Worm (Caenorhabditis elegans): ENCODE data around the gene slc-25A18.2.

slc-25A18.2 gene

ce11 chrIV:7516167-7516566 is 41.3 kb downstream of the slc-25A18.2 start, which contains the start of the genes R05G6.9 and R05G6.3:
Gene R05G6.9 (minus strand): TSS chrIV:7516267.
Gene R05G6.3 (plus strand): TSS chrIV:7516552.
- TF ChIP-seq ceh-16 (tag; optimal IDR thresholded peaks at IDR 0.05) = no peak
- no peak for TF ChIP-seq elt-1 (tag; optimal IDR thresholded peaks at IDR 0.05)
- no peak for TF ChIP-seq snpc-4 (tag; optimal IDR thresholded peaks at IDR 0.05)
- no peak for TF ChIP-seq nhr-77 (tag; optimal IDR thresholded peaks at IDR 0.05)
- TF ChIP-seq jun-1 (tag; optimal IDR thresholded peaks at IDR 0.05) = no peak
- TF ChIP-seq nhr-43 (tag; optimal IDR thresholded peaks at IDR 0.05; ENCODE audit: poor library complexity, severe bottlenecking) = no peak
- no peak for TF ChIP-seq mdl-1 (tag; optimal IDR thresholded peaks at IDR 0.05)
- TF ChIP-seq hmg-11 (tag; optimal IDR thresholded peaks at IDR 0.05) = no peak
- no peak for TF ChIP-seq lsy-12 (tag; optimal IDR thresholded peaks at IDR 0.05)
- TF ChIP-seq ceh-82 (tag; optimal IDR thresholded peaks at IDR 0.05) = no peak
- no peak for TF ChIP-seq ceh-28 (tag; optimal IDR thresholded peaks at IDR 0.05)
- no peak for TF ChIP-seq daf-12 (tag; optimal IDR thresholded peaks at IDR 0.05)
- no peak for TF ChIP-seq skn-1 (tag; optimal IDR thresholded peaks at IDR 0.05)
- TF ChIP-seq nfya-1 (tag; optimal IDR thresholded peaks at IDR 0.05; ENCODE audit: insufficient read depth) = no peak
- TF ChIP-seq ceh-9 (tag; optimal IDR thresholded peaks at IDR 0.05) = no peak

- TF ChIP-seq sea-2 (GFP tag; optimal IDR thresholded peaks at IDR 0.05) = no peak
- TF ChIP-seq pha-4 (tag; optimal IDR thresholded peaks at IDR 0.05) = peak; percentile 50
- no peak for TF ChIP-seq nhr-67 (tag; optimal IDR thresholded peaks at IDR 0.05)
- no peak for TF ChIP-seq snpc-4 (tag; optimal IDR thresholded peaks at IDR 0.05)
- peak; percentile 73 for TF ChIP-seq pqm-1 (tag; optimal IDR thresholded peaks at IDR 0.05)
- no peak for TF ChIP-seq nhr-77 (tag; optimal IDR thresholded peaks at IDR 0.05)
- TF ChIP-seq elt-3 (tag; optimal IDR thresholded peaks at IDR 0.05) = no peak
- TF ChIP-seq elt-2 (tag; optimal IDR thresholded peaks at IDR 0.05) = peak; percentile 62
- TF ChIP-seq ztf-11 (tag; optimal IDR thresholded peaks at IDR 0.05) = no peak
These were observed 45.4 kb downstream of the slc-25A18.2 start for ce11 chrIV:7520258-7520657.

DNA sequence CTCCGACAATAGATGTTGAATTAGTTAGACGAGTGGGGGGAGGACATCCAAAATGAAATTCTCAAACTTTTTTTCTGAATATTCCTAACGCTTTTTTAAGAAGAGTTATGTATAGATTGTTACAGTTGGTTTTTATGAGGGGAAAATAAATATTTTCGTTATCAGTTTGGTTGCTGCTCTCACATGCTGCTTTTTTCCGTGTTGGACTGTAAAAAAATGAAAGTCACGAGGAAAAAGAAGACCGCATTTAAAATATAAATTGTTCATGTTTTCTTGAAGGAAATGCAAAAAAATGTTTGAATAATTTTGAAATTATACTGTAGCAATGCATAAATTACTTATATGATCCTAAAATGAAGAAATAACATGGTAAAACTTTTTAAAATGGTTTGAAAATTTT is 46.0 kb downstream of the slc-25A18.2 start:
- peak; percentile 50 for TF ChIP-seq pqm-1 (tag; optimal IDR thresholded peaks at IDR 0.05)
- TF ChIP-seq pha-4 (tag; optimal IDR thresholded peaks at IDR 0.05) = peak; percentile 48
- peak; percentile 65 for TF ChIP-seq elt-2 (tag; optimal IDR thresholded peaks at IDR 0.05)
- no peak for TF ChIP-seq elt-3 (tag; optimal IDR thresholded peaks at IDR 0.05)

ce11 chrIV:7521591-7521990 is 46.8 kb downstream of the slc-25A18.2 start:
- TF ChIP-seq nhr-237 (tag; optimal IDR thresholded peaks at IDR 0.05) (no peak), nhr-11 (tag; optimal IDR thresholded peaks at IDR 0.05) (no peak), ama-1 (optimal IDR thresholded peaks at IDR 0.05) (no peak), lsy-12 (tag; optimal IDR thresholded peaks at IDR 0.05) (no peak), nhr-76 (tag; optimal IDR thresholded peaks at IDR 0.05) (no peak), nhr-12 (tag; optimal IDR thresholded peaks at IDR 0.05) (no peak), ceh-82 (tag; optimal IDR thresholded peaks at IDR 0.05) (no peak), elt-2 (tag; optimal IDR thresholded peaks at IDR 0.05) (no peak), mdl-1 (tag; optimal IDR thresholded peaks at IDR 0.05) (no peak), ceh-9 (tag; optimal IDR thresholded peaks at IDR 0.05) (no peak), aly-2 (tag; optimal IDR thresholded peaks at IDR 0.05) (no peak), nhr-77 (tag; optimal IDR thresholded peaks at IDR 0.05) (no peak)

DNA sequence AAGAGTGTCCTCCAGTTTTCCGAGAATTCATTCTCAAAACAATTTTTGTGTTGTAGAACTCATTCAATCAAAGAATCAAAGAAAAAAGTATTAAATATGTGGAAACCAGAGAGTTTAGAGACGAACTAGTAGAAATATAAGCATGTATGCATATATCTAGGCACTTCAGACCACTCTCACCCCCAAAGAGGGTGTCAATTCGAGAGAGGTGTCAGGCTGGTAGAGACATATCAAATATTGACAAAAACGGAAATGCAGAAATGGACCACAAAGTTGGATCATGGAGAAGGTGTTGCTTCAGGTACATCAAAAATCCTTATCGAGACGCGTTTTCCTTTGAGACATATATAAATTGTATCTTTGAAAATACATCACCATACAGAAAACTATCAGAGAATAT is 48.9 kb downstream of the slc-25A18.2 start:
- TF ChIP-seq pha-4 (tag; optimal IDR thresholded peaks at IDR 0.05) = peak; percentile 27
- TF ChIP-seq zag-1 (tag; optimal IDR thresholded peaks at IDR 0.05) = no peak
- TF ChIP-seq elt-1 (tag; optimal IDR thresholded peaks at IDR 0.05) = no peak

Measured in whole organism, L3 larva.